Worm (Caenorhabditis elegans): ENCODE data around the gene scl-25.

ce11 chrV:17272112-17272511 is 46.6 kb downstream of the scl-25 start:
- TF ChIP-seq ceh-88 (GFP tag; IDR thresholded peaks at IDR 0.05): no peak
- no peak for TF ChIP-seq ztf-11 (tag; optimal IDR thresholded peaks at IDR 0.05)
- TF ChIP-seq snpc-4 (tag; optimal IDR thresholded peaks at IDR 0.05): no peak
- no peak for TF ChIP-seq unc-30 (tag; optimal IDR thresholded peaks at IDR 0.05)
- TF ChIP-seq sptf-1 (tag; optimal IDR thresholded peaks at IDR 0.05): no peak
- TF ChIP-seq dpl-1 (GFP tag; optimal IDR thresholded peaks at IDR 0.05): no peak
- TF ChIP-seq blmp-1 (tag; optimal IDR thresholded peaks at IDR 0.05): no peak

Measured in whole organism, L1 larva.